Worm (Caenorhabditis elegans) whole organism, early embryonic: ENCODE measurements around the gene sor-1.

Source experiments
- B0310.2 ChIP-seq: sonication (generic microtip); optimal IDR thresholded peaks from 2 replicates; lab custom pipeline; 2016; ENCODE audit warnings: mild to moderate bottlenecking, missing genetic modification characterization, missing compliant biosample characterization
- F13C5.2 ChIP-seq: sonication (generic microtip); optimal IDR thresholded peaks from 2 replicates; lab custom pipeline; 2017; ENCODE audit warnings: mild to moderate bottlenecking, missing genetic modification characterization, inconsistent platforms, missing compliant biosample characterization
- ama-1 ChIP-seq: fragments of 150-350 bp; optimal IDR thresholded peaks from 2 replicates; lab custom pipeline; 2014
- ceh-13 ChIP-seq: fragments of 200-800 bp; sonication (Bioruptor generic); optimal IDR thresholded peaks from 2 replicates; lab custom pipeline; 2018; ENCODE audit warnings: mild to moderate bottlenecking, missing genetic modification characterization, missing compliant biosample characterization
- flt-1 ChIP-seq: fragments of 200-800 bp; sonication (Bioruptor generic); IDR thresholded peaks from 2 replicates; pipeline ENCODE4 v1.3.6; 2022; ENCODE audit warnings: missing genetic modification characterization, missing compliant biosample characterization
- hmbx-1 ChIP-seq: sonication (generic microtip); optimal IDR thresholded peaks from 2 replicates; lab custom pipeline; 2016; ENCODE audit warnings: mild to moderate bottlenecking, missing genetic modification characterization, missing compliant biosample characterization
- pes-1 ChIP-seq: fragments of 200-800 bp; sonication (Bioruptor generic); IDR thresholded peaks from 2 replicates; pipeline ENCODE4 v1.3.6; 2022; ENCODE audit warnings: missing genetic modification reagents, missing genetic modification characterization, missing compliant biosample characterization
- scrt-1 ChIP-seq: fragments of 200-800 bp; sonication (Bioruptor generic); IDR thresholded peaks from 2 replicates; pipeline ENCODE4 v1.3.6; 2022; ENCODE audit warnings: missing genetic modification characterization, missing compliant biosample characterization
- tbx-11 ChIP-seq: fragments of 200-800 bp; sonication (Bioruptor generic); IDR thresholded peaks from 2 replicates; pipeline ENCODE4 v1.3.6; 2022; ENCODE audit warnings: missing genetic modification characterization, missing compliant biosample characterization
- tra-4 ChIP-seq: sonication (generic microtip); optimal IDR thresholded peaks from 2 replicates; lab custom pipeline; 2017; ENCODE audit warnings: missing genetic modification characterization, missing compliant biosample characterization

ce11 chrIII:8429497-8429896, 11.5 kb downstream of the sor-1 start:
- TF ChIP-seq ama-1 (no peak), pes-1 (GFP tag; lab: Robert Waterston, UW) (no peak), F13C5.2 (tag; lab: Kevin White, UChicago) (no peak), hmbx-1 (no peak), flt-1 (GFP tag; lab: Robert Waterston, UW) (no peak), tra-4 (tag; lab: Kevin White, UChicago) (no peak), scrt-1 (GFP tag; lab: Robert Waterston, UW) (no peak), tbx-11 (GFP tag; lab: Robert Waterston, UW) (no peak), B0310.2 (no peak), ceh-13 (GFP tag; lab: Kevin White, UChicago) (no peak)
